Worm (Caenorhabditis elegans) whole organism, dauer: ENCODE results near the gene F36H5.10.
"Not testable (repeated sequence)": the region's sequence is repeated elsewhere in the genome, so short reads cannot be mapped to it uniquely, and the experiment has no call there.

ENCODE experiments used
- unc-62 ChIP-seq: sonication (generic microtip); optimal IDR thresholded peaks from 2 replicates; lab custom pipeline; 2017; ENCODE audit warnings: missing biosample characterization, missing genetic modification reagents, missing genetic modification characterization

F36H5.10 gene

ce11 chrII:1744183-1744582, 12.9 kb upstream of the F36H5.10 start, which contains the start of gene clec-19:
Gene clec-19, plus strand, starts transcription at chrII:1744483.
- TF ChIP-seq unc-62 (GFP tag; lab: Kevin White, UChicago) = no peak

ce11 chrII:1750413-1750812, 6.7 kb upstream of the F36H5.10 start, which contains the start of the genes F36H5.13 and F36H5.8:
Gene F36H5.13, minus strand, starts transcription at chrII:1750513.
Gene F36H5.8, minus strand, starts transcription at chrII:1750686.
- TF ChIP-seq unc-62 (GFP tag; lab: Kevin White, UChicago) = no peak

DNA sequence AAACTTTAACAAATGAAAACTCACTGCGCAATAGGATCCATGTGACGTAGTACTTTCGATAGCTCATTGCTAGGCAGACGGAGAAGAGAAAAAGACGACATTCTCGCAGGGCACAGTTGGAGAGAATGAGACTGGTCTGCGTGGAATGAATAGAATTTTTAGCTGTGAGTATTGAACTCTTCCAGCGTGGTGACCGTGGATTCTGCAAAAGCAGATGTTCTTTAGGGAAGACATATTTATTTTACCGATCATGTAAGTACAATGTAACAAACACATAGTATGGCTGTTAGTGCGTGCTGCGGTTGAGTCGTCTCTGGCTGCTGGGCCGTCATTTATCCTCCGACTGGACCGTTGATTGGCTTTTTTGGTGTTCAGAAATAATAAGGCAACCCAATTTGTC, 4.1 kb upstream of the F36H5.10 start, which contains the start of gene F36H5.9:
Gene F36H5.9, minus strand, starts transcription at position 101 of the 400 bp plus-strand sequence.
- no peak for TF ChIP-seq unc-62 (GFP tag; lab: Kevin White, UChicago)

ce11 chrII:1756072-1756471, 1.1 kb upstream of the F36H5.10 start, which contains the start of gene F36H5.17:
Gene F36H5.17, minus strand, starts transcription at chrII:1756172.
- TF ChIP-seq unc-62 (GFP tag; lab: Kevin White, UChicago) = no peak

ce11 chrII:1756582-1756981, 551 bp upstream of the F36H5.10 start, which contains the start of gene fbxb-53:
Gene fbxb-53, plus strand, starts transcription at chrII:1756882.
- no peak for TF ChIP-seq unc-62 (GFP tag; lab: Kevin White, UChicago)

DNA sequence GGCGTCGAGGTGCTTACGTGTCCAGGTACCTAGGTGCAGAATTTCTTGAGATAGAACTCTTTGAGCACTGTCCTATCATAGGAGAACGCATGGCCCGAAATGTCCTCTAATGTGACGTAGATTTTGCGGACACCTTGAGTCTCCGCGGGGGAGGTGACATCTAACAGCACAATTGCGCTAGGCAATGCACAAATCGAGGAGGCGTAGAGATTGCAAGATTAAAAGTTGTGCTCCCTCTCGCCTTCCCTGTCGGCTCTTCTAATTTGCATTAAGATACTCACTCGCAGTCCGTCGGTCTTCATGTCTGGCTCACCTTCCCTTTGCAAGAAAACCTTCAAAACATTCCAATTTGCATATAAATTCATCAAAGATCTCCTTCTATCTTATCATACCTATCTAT, 2.5 kb downstream of the F36H5.10 start, which contains the start of gene F36H5.18:
Gene F36H5.18, plus strand, starts transcription at position 301 of the 400 bp plus-strand sequence.
- no peak for TF ChIP-seq unc-62 (GFP tag; lab: Kevin White, UChicago)

DNA sequence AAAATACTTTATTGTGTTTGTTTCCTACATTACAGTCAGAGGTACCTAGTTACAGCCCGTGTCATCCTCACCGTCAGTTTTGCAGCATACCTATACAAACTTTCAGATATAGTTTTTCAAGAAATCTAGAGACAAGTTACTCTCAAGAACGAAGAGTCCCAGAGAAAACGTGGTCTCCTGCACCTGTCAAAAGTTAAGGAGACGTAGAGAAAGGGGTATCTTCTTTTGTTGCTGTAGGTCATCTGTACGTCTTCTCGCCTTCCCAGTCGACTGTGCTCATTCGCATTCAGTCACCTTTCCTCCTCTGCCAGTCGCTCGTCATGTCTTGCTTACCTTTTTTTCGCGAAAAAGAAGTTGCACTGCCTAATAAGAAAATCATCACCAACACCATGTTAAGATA, 4.4 kb downstream of the F36H5.10 start, which contains the start of gene F36H5.4:
Gene F36H5.4, plus strand, starts transcription at position 301 of the 400 bp plus-strand sequence.
- TF ChIP-seq unc-62 (GFP tag; lab: Kevin White, UChicago) = no peak

ce11 chrII:1763072-1763471, 5.9 kb downstream of the F36H5.10 start, which contains the start of gene math-28:
Gene math-28, plus strand, starts transcription at chrII:1763372.
- no peak for TF ChIP-seq unc-62 (GFP tag; lab: Kevin White, UChicago)

DNA sequence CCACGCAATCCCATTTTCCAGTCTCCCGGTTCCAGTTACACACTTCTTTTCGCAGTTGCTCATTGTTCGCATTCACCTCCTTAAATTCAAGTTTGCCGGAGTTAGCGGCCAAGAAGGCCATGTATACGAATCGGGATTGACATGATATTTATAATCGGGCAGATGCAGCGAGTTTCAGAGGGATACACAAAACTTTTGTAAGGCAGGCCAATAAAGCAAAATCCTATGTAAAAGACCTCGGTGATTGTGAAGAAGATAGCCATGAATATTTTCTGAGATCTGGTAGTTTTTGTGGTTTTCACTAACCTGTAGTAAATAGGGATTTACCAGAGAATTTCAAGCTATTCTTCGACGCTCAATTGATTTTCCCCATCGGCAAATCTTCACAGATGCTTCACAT, 9.6 kb downstream of the F36H5.10 start:
- TF ChIP-seq unc-62 (GFP tag; lab: Kevin White, UChicago) = no peak

DNA sequence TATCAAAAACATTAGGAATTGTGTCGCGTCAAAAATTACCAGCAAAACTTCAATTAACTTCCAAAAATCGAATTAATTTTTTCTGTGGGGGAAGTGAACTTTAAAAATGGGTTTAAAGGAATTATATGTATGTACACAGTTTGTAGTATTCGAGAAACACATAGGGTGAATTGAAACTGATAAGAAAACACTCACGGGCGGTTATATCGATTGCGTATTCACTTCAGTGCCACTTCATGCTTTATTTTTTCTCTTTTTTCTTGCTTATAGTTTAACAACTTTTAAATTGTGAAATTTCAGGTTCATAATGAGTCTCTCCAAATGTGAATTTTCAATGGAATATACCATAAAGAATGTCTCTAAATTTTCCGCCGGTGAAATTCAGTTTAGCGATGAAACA, 14.2 kb downstream of the F36H5.10 start, which contains the start of gene math-26:
Gene math-26, plus strand, starts transcription at position 301 of the 400 bp plus-strand sequence.
- not testable (repeated sequence) for TF ChIP-seq unc-62 (GFP tag; lab: Kevin White, UChicago)

DNA sequence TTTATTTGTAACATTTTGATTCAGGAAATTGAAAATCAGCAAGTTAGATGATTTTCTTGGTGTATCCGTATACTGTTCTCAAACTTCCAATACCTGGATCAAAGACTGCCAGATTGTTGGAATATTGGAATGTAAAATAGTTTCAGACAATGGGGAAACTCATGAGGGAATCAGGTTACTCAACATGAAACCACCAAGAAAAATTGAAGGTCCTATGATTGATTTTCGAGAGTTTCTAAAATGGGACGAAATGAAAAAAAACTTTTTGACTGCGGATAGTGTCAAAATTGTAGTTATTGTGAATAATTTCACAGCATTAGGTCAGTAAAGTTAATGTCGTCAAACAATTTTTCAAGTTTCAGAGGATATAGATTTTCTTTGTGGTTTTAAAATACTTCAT, 14.7 kb downstream of the F36H5.10 start, which contains the start of gene math-3:
Gene math-3, plus strand, starts transcription at position 301 of the 400 bp plus-strand sequence.
- no peak for TF ChIP-seq unc-62 (GFP tag; lab: Kevin White, UChicago)

DNA sequence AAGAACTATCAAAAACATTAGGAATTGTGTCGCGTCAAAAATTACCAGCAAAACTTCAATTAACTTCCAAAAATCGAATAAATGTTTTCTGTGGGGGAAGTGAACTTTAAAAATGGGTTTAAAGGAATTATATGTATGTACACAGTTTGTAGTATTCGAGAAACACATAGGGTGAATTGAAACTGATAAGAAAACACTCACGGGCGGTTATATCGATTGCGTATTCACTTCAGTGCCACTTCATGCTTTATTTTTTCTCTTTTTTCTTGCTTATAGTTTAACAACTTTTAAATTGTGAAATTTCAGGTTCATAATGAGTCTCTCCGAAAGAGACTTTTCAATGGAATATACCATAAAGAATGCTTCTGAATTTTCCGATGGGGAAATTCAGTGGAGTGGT, 18.1 kb downstream of the F36H5.10 start, which contains the start of gene F36H5.14:
Gene F36H5.14, plus strand, starts transcription at position 301 of the 400 bp plus-strand sequence.
- TF ChIP-seq unc-62 (GFP tag; lab: Kevin White, UChicago) = not testable (repeated sequence)

DNA sequence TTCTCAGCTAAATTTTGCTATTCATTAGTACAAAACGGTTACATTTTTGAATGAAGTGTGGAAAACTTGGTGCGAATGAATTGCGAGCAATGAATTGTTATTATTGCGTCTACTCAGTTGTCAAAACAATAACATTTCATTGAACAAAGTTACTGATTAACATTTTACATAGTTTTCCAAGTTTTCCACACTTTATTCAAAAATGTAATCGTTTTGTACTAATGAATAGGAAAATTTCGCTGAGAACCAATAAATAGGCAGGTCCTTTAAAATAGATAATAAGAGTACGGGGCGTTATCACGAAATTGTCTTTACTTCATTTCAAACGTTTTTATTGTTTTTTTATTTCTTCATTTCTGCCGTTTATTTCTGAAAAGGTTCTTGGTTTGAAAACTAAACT, 25.3 kb downstream of the F36H5.10 start, which contains the start of gene math-4:
Gene math-4, minus strand, starts transcription at position 101 of the 400 bp plus-strand sequence.
- TF ChIP-seq unc-62 (GFP tag; lab: Kevin White, UChicago) = no peak

ce11 chrII:1784799-1785198, 27.7 kb downstream of the F36H5.10 start, which contains the start of gene C08F1.11:
Gene C08F1.11, minus strand, starts transcription at chrII:1784899.
- no peak for TF ChIP-seq unc-62 (GFP tag; lab: Kevin White, UChicago)

- no peak for TF ChIP-seq unc-62 (GFP tag; lab: Kevin White, UChicago)
Observed at ce11 chrII:1786209-1786608, 29.1 kb downstream of the F36H5.10 start, which contains the start of gene C08F1.10. Gene C08F1.10, minus strand, starts transcription at chrII:1786309.

DNA sequence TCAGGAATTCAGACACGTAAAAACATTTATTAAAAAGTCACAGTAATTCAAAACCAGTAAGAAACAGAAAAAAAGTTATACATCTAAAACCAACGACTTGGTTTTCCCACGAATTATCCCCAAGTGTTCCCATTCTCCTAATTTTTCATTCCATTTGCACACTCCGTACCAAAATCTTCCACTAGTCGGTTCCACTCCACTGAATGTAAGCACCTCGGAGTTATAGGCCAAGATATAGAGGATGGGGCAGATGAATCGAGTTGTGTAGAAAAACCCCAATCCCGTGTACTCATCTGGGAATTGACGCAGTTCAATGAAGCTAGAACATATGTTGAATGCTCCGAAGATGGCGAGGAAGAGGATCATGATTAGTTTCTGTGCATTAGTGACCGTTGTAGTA, 30.1 kb downstream of the F36H5.10 start:
- TF ChIP-seq unc-62 (GFP tag; lab: Kevin White, UChicago) = no peak

ce11 chrII:1788087-1788486, 31.0 kb downstream of the F36H5.10 start, which contains the start of the genes C08F1.6 and fbxb-13:
Gene C08F1.6, minus strand, starts transcription at chrII:1788187.
Gene fbxb-13, plus strand, starts transcription at chrII:1788277.
- no peak for TF ChIP-seq unc-62 (GFP tag; lab: Kevin White, UChicago)
